Fruit fly (Drosophila melanogaster): ENCODE data around the gene CG12229.

CG12229 gene

dm6 chr3L:17428779-17429178, 7.5 kb downstream of the CG12229 start, which contains the start of gene Gorab (continued):
- TF ChIP-seq psq (GFP tag; optimal IDR thresholded peaks at IDR 0.05) (peak; percentile 55), HmgZ (tag; optimal IDR thresholded peaks at IDR 0.05) (peak; percentile 81), CG31441 (GFP tag; IDR thresholded peaks at IDR 0.05) (peak; percentile 93), CG42726 (GFP tag; IDR thresholded peaks at IDR 0.05; ENCODE audit: partially characterized antibody) (no peak), CG10321 (GFP tag; IDR thresholded peaks at IDR 0.05) (peak; percentile 52; the same call in 1 of the 2 replicates), CG4854 (GFP tag; optimal IDR thresholded peaks at IDR 0.05) (peak; percentile 79), GATAe (GFP tag; conservative IDR thresholded peaks at IDR 0.05) (peak; percentile 79), E2f2 (GFP tag; IDR thresholded peaks at IDR 0.05) (peak; percentile 87), dm (GFP tag; optimal IDR thresholded peaks at IDR 0.05) (peak; percentile 69), amos (GFP tag; IDR thresholded peaks at IDR 0.05; ENCODE audit: partially characterized antibody) (peak; percentile 54), CG4328 (GFP tag; optimal IDR thresholded peaks at IDR 0.05) (peak; percentile 46), CG2199 (GFP tag; IDR thresholded peaks at IDR 0.05) (peak; percentile 83; the same call in 2 of the 3 replicates), CG11695 (GFP tag; IDR thresholded peaks at IDR 0.05) (peak; percentile 91), CG1603 (tag; optimal IDR thresholded peaks at IDR 0.05) (no peak), CG9727 (GFP tag; optimal IDR thresholded peaks at IDR 0.05) (peak; percentile 88), CG10543 (GFP tag; optimal IDR thresholded peaks at IDR 0.05) (peak; percentile 61), CG11085 (GFP tag; IDR thresholded peaks at IDR 0.05) (peak; percentile 94), CG14441 (GFP tag; IDR thresholded peaks at IDR 0.05) (peak; percentile 97), Deaf1 (tag; optimal IDR thresholded peaks at IDR 0.05) (peak; percentile 52), Side (GFP tag; optimal IDR thresholded peaks at IDR 0.05) (no peak), zfh1 (GFP tag; IDR thresholded peaks at IDR 0.05) (peak; percentile 97), kay (GFP tag; optimal IDR thresholded peaks at IDR 0.05) (peak; percentile 85), jigr1 (GFP tag; IDR thresholded peaks at IDR 0.05) (peak; percentile 89), CG12942 (GFP tag; optimal IDR thresholded peaks at IDR 0.05) (peak; percentile 90), CG7556 (GFP tag; optimal IDR thresholded peaks at IDR 0.05) (peak; percentile 47), Fer2 (tag; optimal IDR thresholded peaks at IDR 0.05) (peak; percentile 79), CG1647 (GFP tag; optimal IDR thresholded peaks at IDR 0.05) (peak; percentile 70), BtbVII (GFP tag; optimal IDR thresholded peaks at IDR 0.05) (peak; percentile 55), CG30020 (tag; optimal IDR thresholded peaks at IDR 0.05) (peak; percentile 87), zen2 (GFP tag; IDR thresholded peaks at IDR 0.05; ENCODE audit: partially characterized antibody) (no peak), Stat92E (GFP tag; optimal IDR thresholded peaks at IDR 0.05) (peak in 1 of 3 experiments; percentile 52), salm (tag; optimal IDR thresholded peaks at IDR 0.05) (no peak), CG16863 (GFP tag; optimal IDR thresholded peaks at IDR 0.05) (peak; percentile 77), Adf1 (GFP tag; IDR thresholded peaks at IDR 0.05) (peak; percentile 74), lilli (GFP tag; optimal IDR thresholded peaks at IDR 0.05) (peak; percentile 92), aop (GFP tag; IDR thresholded peaks at IDR 0.05) (peak; percentile 78), ab (GFP tag; optimal IDR thresholded peaks at IDR 0.05) (peak; percentile 58), Xrp1 (GFP tag; IDR thresholded peaks at IDR 0.05) (peak; percentile 97), corto (GFP tag; optimal IDR thresholded peaks at IDR 0.05) (peak; percentile 81), stwl (tag; optimal IDR thresholded peaks at IDR 0.05) (peak; percentile 93), CG15601 (tag; optimal IDR thresholded peaks at IDR 0.05) (peak; percentile 86), klu (GFP tag; IDR thresholded peaks at IDR 0.05) (peak; percentile 92), CG17328 (GFP tag; IDR thresholded peaks at IDR 0.05) (peak; percentile 96), CG8924 (tag; optimal IDR thresholded peaks at IDR 0.05) (peak; percentile 85), ind (GFP tag; optimal IDR thresholded peaks at IDR 0.05) (peak; percentile 93), CG8944 (GFP tag; optimal IDR thresholded peaks at IDR 0.05) (peak; percentile 76), CG12744 (GFP tag; optimal IDR thresholded peaks at IDR 0.05) (peak; percentile 81), Rx (GFP tag; IDR thresholded peaks at IDR 0.05) (peak; percentile 90), Ravus (GFP tag; IDR thresholded peaks at IDR 0.05) (peak; percentile 79), Abd-B (GFP tag; optimal IDR thresholded peaks at IDR 0.05) (peak; percentile 96), ewg (GFP tag; optimal IDR thresholded peaks at IDR 0.05) (peak; percentile 74)
